Fruit fly (Drosophila melanogaster) whole organism: ENCODE data around the gene Timp.

Experiments
- CG8478 ChIP-seq: fragments of >200 bp; optimal IDR thresholded peaks from 2 replicates; lab custom pipeline; 2018; ENCODE audit warnings: inconsistent platforms
- Dll ChIP-seq: fragments of >200 bp; optimal IDR thresholded peaks from 2 replicates; lab custom pipeline; 2017
- EcR ChIP-seq, 2 experiments: fragments of >200 bp; optimal IDR thresholded peaks; 2 replicates each; lab custom pipeline; 2017; ENCODE audit warnings: missing biosample characterization in 2 of 2, missing genetic modification characterization in 2 of 2, missing genetic modification reagents in 2 of 2
- pan ChIP-seq: fragments of >200 bp; optimal IDR thresholded peaks from 2 replicates; lab custom pipeline; 2017
- psq ChIP-seq: fragments of >200 bp; optimal IDR thresholded peaks from 2 replicates; lab custom pipeline; 2017
- usp ChIP-seq: fragments of >200 bp; optimal IDR thresholded peaks from 2 replicates; lab custom pipeline; 2017; ENCODE audit warnings: missing biosample characterization, missing genetic modification characterization, mixed read lengths

The Timp gene

dm6 chr3R:10203554-10203953, 9.3 kb downstream of the Timp start:
- TF ChIP-seq CG8478 (lab: Kevin White, UChicago) = no peak
- no peak for TF ChIP-seq pan (lab: Kevin White, UChicago)
- TF ChIP-seq EcR (GFP tag; optimal IDR thresholded peaks at IDR 0.05; lab: Kevin White, UChicago) = no peak
- TF ChIP-seq psq (lab: Kevin White, UChicago) = no peak
- no peak for TF ChIP-seq Dll (lab: Kevin White, UChicago)
- no peak for TF ChIP-seq usp (GFP tag; lab: Kevin White, UChicago)

- TF ChIP-seq Dll (lab: Kevin White, UChicago) (no peak), CG8478 (lab: Kevin White, UChicago) (no peak), EcR (GFP tag; optimal IDR thresholded peaks at IDR 0.05; lab: Kevin White, UChicago) (no peak), pan (lab: Kevin White, UChicago) (no peak), usp (GFP tag; lab: Kevin White, UChicago) (no peak), psq (lab: Kevin White, UChicago) (no peak)
Observed at dm6 chr3R:10190084-10190782, 22.6 kb downstream of the Timp start, which contains the start of gene Syn. Gene Syn (plus strand): TSS chr3R:10190689.

- TF ChIP-seq Dll (lab: Kevin White, UChicago) = no peak
- TF ChIP-seq usp (GFP tag; lab: Kevin White, UChicago) = no peak
- no peak for TF ChIP-seq EcR (GFP tag; optimal IDR thresholded peaks at IDR 0.05; lab: Kevin White, UChicago)
- TF ChIP-seq CG8478 (lab: Kevin White, UChicago) = no peak
- no peak for TF ChIP-seq psq (lab: Kevin White, UChicago)
- no peak for TF ChIP-seq pan (lab: Kevin White, UChicago)
Observed at dm6 chr3R:10189520-10189919, 23.3 kb downstream of the Timp start, which contains the start of gene CG12814. Gene CG12814 (minus strand): TSS chr3R:10189603.

dm6 chr3R:10185986-10186385, 26.8 kb downstream of the Timp start:
- no peak for TF ChIP-seq Dll (lab: Kevin White, UChicago)
- no peak for TF ChIP-seq usp (GFP tag; lab: Kevin White, UChicago)
- TF ChIP-seq psq (lab: Kevin White, UChicago) = no peak

dm6 chr3R:10176927-10177511, 35.8 kb downstream of the Timp start:
- TF ChIP-seq usp (GFP tag; lab: Kevin White, UChicago) (no peak), psq (lab: Kevin White, UChicago) (no peak), Dll (lab: Kevin White, UChicago) (no peak), pan (lab: Kevin White, UChicago) (no peak), EcR (GFP tag; optimal IDR thresholded peaks at IDR 0.05; lab: Kevin White, UChicago) (no peak), CG8478 (lab: Kevin White, UChicago) (no peak)

dm6 chr3R:10170356-10170876, 42.4 kb downstream of the Timp start, which contains the start of gene Best1:
Gene Best1 (minus strand): TSS chr3R:10170487.
- TF ChIP-seq usp (GFP tag; lab: Kevin White, UChicago) (no peak), Dll (lab: Kevin White, UChicago) (no peak), EcR (GFP tag; optimal IDR thresholded peaks at IDR 0.05; lab: Kevin White, UChicago) (no peak), pan (lab: Kevin White, UChicago) (no peak), CG8478 (lab: Kevin White, UChicago) (no peak), psq (lab: Kevin White, UChicago) (no peak)

dm6 chr3R:10169124-10169766, 43.6 kb downstream of the Timp start:
- TF ChIP-seq usp (GFP tag; lab: Kevin White, UChicago) (no peak), psq (lab: Kevin White, UChicago) (no peak), Dll (lab: Kevin White, UChicago) (no peak), pan (lab: Kevin White, UChicago) (no peak), EcR (GFP tag; optimal IDR thresholded peaks at IDR 0.05; lab: Kevin White, UChicago) (peak in 1 of 2 experiments; percentile 70)

dm6 chr3R:10168483-10169064, 44.2 kb downstream of the Timp start:
- TF ChIP-seq Dll (lab: Kevin White, UChicago) = no peak
- TF ChIP-seq psq (lab: Kevin White, UChicago) = no peak
- TF ChIP-seq pan (lab: Kevin White, UChicago) = no peak
- TF ChIP-seq CG8478 (lab: Kevin White, UChicago) = no peak
- TF ChIP-seq EcR (GFP tag; optimal IDR thresholded peaks at IDR 0.05; lab: Kevin White, UChicago) = no peak
- no peak for TF ChIP-seq usp (GFP tag; lab: Kevin White, UChicago)

- TF ChIP-seq CG8478 (lab: Kevin White, UChicago) (no peak), usp (GFP tag; lab: Kevin White, UChicago) (no peak), pan (lab: Kevin White, UChicago) (no peak), EcR (GFP tag; optimal IDR thresholded peaks at IDR 0.05; lab: Kevin White, UChicago) (no peak)
Observed at dm6 chr3R:10167280-10167679, 45.5 kb downstream of the Timp start.

dm6 chr3R:10166334-10166733, 46.5 kb downstream of the Timp start:
- TF ChIP-seq psq (lab: Kevin White, UChicago) (no peak), CG8478 (lab: Kevin White, UChicago) (no peak), Dll (lab: Kevin White, UChicago) (no peak), EcR (GFP tag; optimal IDR thresholded peaks at IDR 0.05; lab: Kevin White, UChicago) (no peak), pan (lab: Kevin White, UChicago) (no peak), usp (GFP tag; lab: Kevin White, UChicago) (no peak)
